Worm (Caenorhabditis elegans): ENCODE results near the gene spot-1.

spot-1 gene

ce11 chrIII:7277228-7277627, at the start of gene spot-1, which contains the start of gene B0361.11:
spot-1 (minus strand) TSS chrIII:7277274.
B0361.11 (plus strand) TSS chrIII:7277599.
- no peak for TF ChIP-seq him-1 (tag; optimal IDR thresholded peaks at IDR 0.05)
- TF ChIP-seq dao-5 (tag; optimal IDR thresholded peaks at IDR 0.05): no peak
- peak; percentile 28 for TF ChIP-seq W03F9.2 (tag; optimal IDR thresholded peaks at IDR 0.05)

ce11 chrIII:7323331-7323730, 46.3 kb upstream of the spot-1 start:
- TF ChIP-seq him-1 (tag; optimal IDR thresholded peaks at IDR 0.05): no peak
- no peak for TF ChIP-seq dao-5 (tag; optimal IDR thresholded peaks at IDR 0.05)
- TF ChIP-seq W03F9.2 (tag; optimal IDR thresholded peaks at IDR 0.05): no peak

- no peak for TF ChIP-seq W03F9.2 (tag; optimal IDR thresholded peaks at IDR 0.05)
- TF ChIP-seq dao-5 (tag; optimal IDR thresholded peaks at IDR 0.05): no peak
- TF ChIP-seq him-1 (tag; optimal IDR thresholded peaks at IDR 0.05): no peak
Observed at ce11 chrIII:7322018-7322417, 44.9 kb upstream of the spot-1 start.

- TF ChIP-seq W03F9.2 (tag; optimal IDR thresholded peaks at IDR 0.05) (no peak), dao-5 (tag; optimal IDR thresholded peaks at IDR 0.05) (no peak), him-1 (tag; optimal IDR thresholded peaks at IDR 0.05) (no peak)
Observed at ce11 chrIII:7319390-7319789, 42.3 kb upstream of the spot-1 start, which contains the start of gene F56C9.8. F56C9.8 (minus strand) TSS chrIII:7319509.

ce11 chrIII:7317354-7317753, 40.3 kb upstream of the spot-1 start:
- no peak for TF ChIP-seq him-1 (tag; optimal IDR thresholded peaks at IDR 0.05)
- no peak for TF ChIP-seq dao-5 (tag; optimal IDR thresholded peaks at IDR 0.05)
- no peak for TF ChIP-seq W03F9.2 (tag; optimal IDR thresholded peaks at IDR 0.05)

- TF ChIP-seq W03F9.2 (tag; optimal IDR thresholded peaks at IDR 0.05) (no peak), him-1 (tag; optimal IDR thresholded peaks at IDR 0.05) (no peak), dao-5 (tag; optimal IDR thresholded peaks at IDR 0.05) (no peak)
Observed at ce11 chrIII:7314927-7315547, 38.0 kb upstream of the spot-1 start, which contains the start of gene nspg-6. nspg-6 (minus strand) TSS chrIII:7314977.

ce11 chrIII:7314473-7314872, 37.4 kb upstream of the spot-1 start:
- no peak for TF ChIP-seq dao-5 (tag; optimal IDR thresholded peaks at IDR 0.05)
- TF ChIP-seq W03F9.2 (tag; optimal IDR thresholded peaks at IDR 0.05): no peak
- no peak for TF ChIP-seq him-1 (tag; optimal IDR thresholded peaks at IDR 0.05)

- TF ChIP-seq dao-5 (tag; optimal IDR thresholded peaks at IDR 0.05) (no peak), him-1 (tag; optimal IDR thresholded peaks at IDR 0.05) (no peak), W03F9.2 (tag; optimal IDR thresholded peaks at IDR 0.05) (no peak)
Observed at ce11 chrIII:7310662-7311340, 33.7 kb upstream of the spot-1 start, which contains the start of the genes F56C9.6 and F56C9.3. F56C9.6 (minus strand) TSS chrIII:7310773. F56C9.3 (plus strand) TSS chrIII:7311290.

ce11 chrIII:7308600-7309109, 31.6 kb upstream of the spot-1 start, which contains the start of gene acbp-4:
acbp-4 (minus strand) TSS chrIII:7309109.
- no peak for TF ChIP-seq dao-5 (tag; optimal IDR thresholded peaks at IDR 0.05)
- TF ChIP-seq him-1 (tag; optimal IDR thresholded peaks at IDR 0.05): no peak
- no peak for TF ChIP-seq W03F9.2 (tag; optimal IDR thresholded peaks at IDR 0.05)

- TF ChIP-seq W03F9.2 (tag; optimal IDR thresholded peaks at IDR 0.05): no peak
- no peak for TF ChIP-seq him-1 (tag; optimal IDR thresholded peaks at IDR 0.05)
Observed at ce11 chrIII:7305649-7305977, 28.5 kb upstream of the spot-1 start.

- no peak for TF ChIP-seq him-1 (tag; optimal IDR thresholded peaks at IDR 0.05)
- TF ChIP-seq dao-5 (tag; optimal IDR thresholded peaks at IDR 0.05): no peak
- TF ChIP-seq W03F9.2 (tag; optimal IDR thresholded peaks at IDR 0.05): no peak
Observed at ce11 chrIII:7304961-7305648, 28.0 kb upstream of the spot-1 start.

- TF ChIP-seq dao-5 (tag; optimal IDR thresholded peaks at IDR 0.05) (no peak), W03F9.2 (tag; optimal IDR thresholded peaks at IDR 0.05) (no peak), him-1 (tag; optimal IDR thresholded peaks at IDR 0.05) (no peak)
Observed at ce11 chrIII:7301668-7302067, 24.6 kb upstream of the spot-1 start.

ce11 chrIII:7300763-7301162, 23.7 kb upstream of the spot-1 start:
- no peak for TF ChIP-seq W03F9.2 (tag; optimal IDR thresholded peaks at IDR 0.05)

- TF ChIP-seq dao-5 (tag; optimal IDR thresholded peaks at IDR 0.05): no peak
- TF ChIP-seq W03F9.2 (tag; optimal IDR thresholded peaks at IDR 0.05): no peak
- TF ChIP-seq him-1 (tag; optimal IDR thresholded peaks at IDR 0.05): no peak
Observed at ce11 chrIII:7300169-7300568, 23.1 kb upstream of the spot-1 start.

All from whole organism, L4/young adult.